Fruit fly (Drosophila melanogaster): ENCODE results near the gene CG16711.

Gene CG16711

DNA sequence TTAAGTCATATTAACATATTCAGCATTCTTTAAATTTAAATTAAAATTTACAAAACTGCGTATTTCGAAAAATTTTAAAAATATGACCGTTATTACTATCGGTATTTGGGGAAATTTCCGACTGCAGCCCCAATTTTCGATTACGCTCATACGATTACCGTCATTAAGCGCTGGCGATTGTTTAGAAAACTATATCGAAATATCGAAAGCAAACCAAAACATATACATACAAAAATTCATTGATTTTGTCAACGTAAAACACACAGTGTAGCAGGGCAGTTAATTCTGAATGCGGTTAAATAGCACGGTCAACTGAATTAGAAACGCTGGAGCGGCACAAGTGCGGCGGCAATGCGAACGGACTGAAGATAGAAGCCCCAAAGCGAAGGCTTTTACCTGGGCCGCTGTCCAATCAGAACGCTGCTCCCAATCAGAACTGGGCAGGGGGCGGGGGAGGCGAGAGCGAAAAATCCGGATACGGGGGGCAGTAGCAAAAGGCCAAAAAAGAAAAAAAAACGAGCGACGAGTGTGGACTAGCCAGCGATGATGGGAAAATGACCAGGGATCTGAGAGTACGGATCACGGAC is at the start of gene CG16711:
TSS of gene CG16711 (plus strand) at position 170 of the 587 bp plus-strand sequence.
- TF ChIP-seq CG17801 (GFP tag; optimal IDR thresholded peaks at IDR 0.05; ENCODE audit: partially characterized antibody): no peak

- TF ChIP-seq CG17801 (GFP tag; optimal IDR thresholded peaks at IDR 0.05; ENCODE audit: partially characterized antibody): no peak
Observed at dm6 chr3L:9671372-9671771, 32.8 kb upstream of the CG16711 start.

- no peak for TF ChIP-seq CG17801 (GFP tag; optimal IDR thresholded peaks at IDR 0.05; ENCODE audit: partially characterized antibody)
Observed at dm6 chr3L:9674300-9674699, 29.8 kb upstream of the CG16711 start.

dm6 chr3L:9675528-9675963 is 28.6 kb upstream of the CG16711 start:
- TF ChIP-seq CG17801 (GFP tag; optimal IDR thresholded peaks at IDR 0.05; ENCODE audit: partially characterized antibody): peak; percentile 81

DNA sequence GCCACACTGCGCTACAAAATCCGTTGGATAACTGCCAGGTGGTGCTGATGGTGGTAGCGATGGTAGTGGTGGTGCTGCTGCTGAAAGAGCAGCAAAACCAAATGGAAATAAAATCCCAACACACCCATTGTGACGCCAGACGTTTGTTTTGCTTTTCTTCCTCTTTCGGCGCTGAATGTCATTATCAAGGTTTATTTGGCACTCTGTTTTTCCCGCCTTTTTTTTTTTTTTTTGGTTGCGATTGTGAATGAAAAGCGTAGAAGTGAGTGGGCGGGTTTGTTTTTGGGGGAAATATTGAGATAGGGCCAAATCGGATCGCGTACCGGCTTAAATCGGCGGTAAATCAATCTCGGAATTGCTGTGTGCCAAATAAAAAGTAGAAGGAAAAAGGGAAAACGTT is 26.9 kb upstream of the CG16711 start:
- no peak for TF ChIP-seq CG17801 (GFP tag; optimal IDR thresholded peaks at IDR 0.05; ENCODE audit: partially characterized antibody)

- TF ChIP-seq CG17801 (GFP tag; optimal IDR thresholded peaks at IDR 0.05; ENCODE audit: partially characterized antibody): no peak
Observed at dm6 chr3L:9678007-9678497, 26.1 kb upstream of the CG16711 start.

- peak; percentile 57 for TF ChIP-seq CG17801 (GFP tag; optimal IDR thresholded peaks at IDR 0.05; ENCODE audit: partially characterized antibody)
Observed at dm6 chr3L:9678994-9679393, 25.1 kb upstream of the CG16711 start, which contains the start of the genes fry and CG16717. TSS of gene fry (minus strand) at chr3L:9679103. TSS of gene CG16717 (plus strand) at chr3L:9679201.

DNA sequence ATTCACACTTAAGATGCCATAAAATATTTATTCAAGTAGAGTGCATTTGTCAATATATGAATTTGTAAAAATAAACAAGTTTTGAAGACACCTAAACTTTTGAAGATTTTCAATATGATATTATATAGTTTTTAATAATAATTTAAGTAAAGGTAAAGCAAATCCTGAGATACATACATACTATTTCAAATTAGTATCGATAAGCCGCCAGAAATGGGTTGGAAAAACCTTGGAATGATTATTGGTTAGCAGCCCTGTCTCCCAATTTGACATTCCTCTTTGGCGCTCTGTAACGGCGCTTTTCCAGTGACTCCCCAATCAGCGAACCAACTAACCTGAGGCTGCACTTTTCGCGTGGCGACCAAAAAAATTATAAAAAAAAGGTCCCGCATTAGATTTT is 23.2 kb upstream of the CG16711 start, which contains the start of gene alphaTub67C:
TSS of gene alphaTub67C (plus strand) at position 301 of the 400 bp plus-strand sequence.
- no peak for TF ChIP-seq CG17801 (GFP tag; optimal IDR thresholded peaks at IDR 0.05; ENCODE audit: partially characterized antibody)

dm6 chr3L:9684871-9685270 is 19.3 kb upstream of the CG16711 start, which contains the start of gene CG16719:
TSS of gene CG16719 (plus strand) at chr3L:9685171.
- no peak for TF ChIP-seq CG17801 (GFP tag; optimal IDR thresholded peaks at IDR 0.05; ENCODE audit: partially characterized antibody)

dm6 chr3L:9687536-9687935 is 16.6 kb upstream of the CG16711 start:
- TF ChIP-seq CG17801 (GFP tag; optimal IDR thresholded peaks at IDR 0.05; ENCODE audit: partially characterized antibody): no peak

- no peak for TF ChIP-seq CG17801 (GFP tag; optimal IDR thresholded peaks at IDR 0.05; ENCODE audit: partially characterized antibody)
Observed at dm6 chr3L:9688674-9689073, 15.5 kb upstream of the CG16711 start.

DNA sequence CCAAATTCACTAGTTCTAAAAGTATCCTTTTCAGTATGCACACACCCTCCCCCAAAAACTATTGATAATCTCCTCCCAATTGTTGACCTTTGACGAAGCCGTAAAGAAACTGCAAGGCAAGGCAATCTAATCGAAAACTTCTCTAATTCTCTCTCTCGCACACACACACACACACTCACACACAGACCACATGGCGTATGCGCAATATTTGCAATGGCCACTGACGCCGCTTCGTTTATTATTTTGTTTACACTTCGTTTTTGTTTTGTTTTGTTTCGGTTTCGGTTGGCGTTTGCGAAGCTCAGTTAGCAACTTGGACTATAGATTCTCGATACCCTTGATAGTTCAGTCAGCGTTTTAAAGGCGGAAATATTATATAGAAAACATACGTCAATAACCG is 14.3 kb upstream of the CG16711 start:
- TF ChIP-seq CG17801 (GFP tag; optimal IDR thresholded peaks at IDR 0.05; ENCODE audit: partially characterized antibody): no peak

DNA sequence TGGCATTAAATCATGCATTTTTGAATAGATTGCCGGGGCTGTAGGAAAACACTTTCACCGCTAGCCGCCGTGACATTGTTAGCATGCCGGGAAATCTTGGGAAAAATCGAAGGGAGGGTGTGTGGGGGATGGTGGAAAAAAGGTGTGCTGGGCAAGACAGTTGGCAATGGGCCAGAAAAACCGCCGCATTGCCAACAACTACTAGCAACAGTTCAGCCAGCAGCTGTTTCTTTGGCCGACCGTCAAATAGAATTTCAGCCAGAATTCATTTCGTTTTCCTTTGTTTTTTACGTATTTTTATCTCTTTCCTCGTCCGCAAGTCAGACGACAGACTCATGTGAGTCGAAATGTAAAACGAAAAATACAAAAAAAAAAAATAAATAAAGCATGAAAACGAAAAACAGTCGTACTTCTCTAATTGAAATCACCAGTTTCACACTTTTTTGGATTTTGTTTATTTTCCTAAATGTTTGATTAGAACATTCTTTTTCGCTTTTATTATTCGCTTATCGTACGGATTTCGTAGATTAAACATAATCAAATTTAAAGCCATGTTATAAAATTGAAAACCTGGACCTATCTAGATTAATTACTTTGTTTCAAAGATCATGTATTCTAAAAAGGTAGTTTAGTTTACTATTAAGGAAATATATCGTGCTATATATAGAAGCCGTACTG is 13.2 kb upstream of the CG16711 start:
- no peak for TF ChIP-seq CG17801 (GFP tag; optimal IDR thresholded peaks at IDR 0.05; ENCODE audit: partially characterized antibody)

DNA sequence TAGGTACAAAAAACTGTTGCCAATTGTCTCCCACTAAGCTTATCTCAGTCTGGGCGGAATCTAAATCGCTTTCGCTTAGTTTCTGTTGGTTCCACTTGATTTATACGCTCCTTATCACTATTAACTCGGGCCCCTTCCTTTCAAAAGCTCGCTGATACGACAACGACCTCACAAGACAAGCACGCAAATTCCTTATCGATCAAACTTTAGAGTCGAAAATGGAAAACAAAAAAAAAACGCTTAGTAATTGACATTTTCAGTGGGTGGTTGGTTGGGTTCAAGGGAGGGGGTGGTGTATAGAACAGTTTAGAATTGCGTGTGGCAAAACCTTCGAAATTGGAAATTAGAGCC is 12.7 kb upstream of the CG16711 start:
- TF ChIP-seq CG17801 (GFP tag; optimal IDR thresholded peaks at IDR 0.05; ENCODE audit: partially characterized antibody): no peak

DNA sequence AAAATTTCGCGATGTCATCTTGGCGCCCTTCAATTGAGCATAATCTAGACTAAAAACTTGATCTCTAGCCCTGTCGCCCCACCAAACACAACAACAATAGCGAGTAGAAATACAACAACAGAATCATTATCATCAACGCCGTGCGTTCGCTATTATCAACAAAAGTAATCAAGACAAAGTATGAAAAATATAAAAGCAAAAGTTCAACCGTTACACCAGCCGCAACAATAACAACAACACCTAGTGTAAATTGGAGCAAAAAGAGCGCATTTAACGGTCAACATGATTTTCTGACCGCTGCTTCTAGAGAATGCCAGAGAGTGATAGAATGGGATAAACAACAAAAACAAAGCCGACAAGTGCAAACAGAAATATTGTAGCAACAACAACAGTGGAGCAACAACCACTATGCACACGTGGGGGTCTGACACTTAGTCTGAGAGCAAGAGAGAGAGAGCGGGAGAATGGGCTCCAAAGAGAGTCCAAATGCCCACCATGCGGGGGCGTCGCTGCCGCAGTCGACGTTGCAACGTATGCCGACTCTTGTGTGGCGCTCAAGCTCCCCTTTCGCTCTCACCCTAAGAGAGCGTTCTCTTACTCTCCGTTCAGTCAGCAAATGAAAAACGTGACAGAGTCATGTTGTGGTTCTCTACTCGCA is 11.8 kb upstream of the CG16711 start:
- TF ChIP-seq CG17801 (GFP tag; optimal IDR thresholded peaks at IDR 0.05; ENCODE audit: partially characterized antibody): peak; percentile 43

Measured in ovary, adult (tissue).